Worm (Caenorhabditis elegans): Measurements from ENCODE around the gene pafo-1.

- TF ChIP-seq ceh-22 (tag; optimal IDR thresholded peaks at IDR 0.05) (no peak), fax-1 (tag; optimal IDR thresholded peaks at IDR 0.05) (no peak)
These were observed 8.1 kb upstream of the pafo-1 start, which contains the start of gene C55A6.3 for ce11 chrV:11513432-11513831.

Measured in whole organism, late embryonic.